Worm (Caenorhabditis elegans) whole organism, mixed stage, embryonic: Measurements from ENCODE around the gene famh-136.

Experiments
- blmp-1 ChIP-seq: fragments of 150-350 bp; optimal IDR thresholded peaks from 2 replicates; lab custom pipeline; 2014; ENCODE audit warnings: missing biosample characterization, missing genetic modification characterization
- ceh-39 ChIP-seq: fragments of 150-350 bp; optimal IDR thresholded peaks from 2 replicates; lab custom pipeline; 2014; ENCODE audit warnings: missing biosample characterization, missing genetic modification characterization
- ces-1 ChIP-seq: fragments of 150-350 bp; optimal IDR thresholded peaks from 2 replicates; lab custom pipeline; 2014; ENCODE audit warnings: missing biosample characterization, missing genetic modification reagents, missing genetic modification characterization
- elt-3 ChIP-seq: fragments of 150-350 bp; optimal IDR thresholded peaks from 2 replicates; lab custom pipeline; 2014; ENCODE audit warnings: missing biosample characterization, missing genetic modification characterization
- lsy-2 ChIP-seq: fragments of 150-350 bp; optimal IDR thresholded peaks from 2 replicates; lab custom pipeline; 2014; ENCODE audit warnings: missing biosample characterization, missing genetic modification characterization
- nhr-12 ChIP-seq: fragments of 150-350 bp; optimal IDR thresholded peaks from 2 replicates; lab custom pipeline; 2014; ENCODE audit warnings: missing biosample characterization, missing genetic modification characterization
- nhr-237 ChIP-seq: fragments of 150-350 bp; optimal IDR thresholded peaks from 2 replicates; lab custom pipeline; 2014; ENCODE audit warnings: missing biosample characterization, missing genetic modification characterization
- nhr-76 ChIP-seq: sonication (generic microtip); optimal IDR thresholded peaks from 2 replicates; lab custom pipeline; 2017; ENCODE audit warnings: missing biosample characterization, missing genetic modification characterization
- pha-4 ChIP-seq: fragments of 150-350 bp; optimal IDR thresholded peaks from 2 replicates; lab custom pipeline; 2018; ENCODE audit warnings: missing biosample characterization, missing genetic modification reagents, missing genetic modification characterization
- sem-2 ChIP-seq: fragments of 200-800 bp; sonication (Bioruptor generic); optimal IDR thresholded peaks from 2 replicates; lab custom pipeline; 2018; ENCODE audit warnings: mild to moderate bottlenecking, missing genetic modification characterization, missing compliant biosample characterization
- snpc-4 ChIP-seq: fragments of 150-350 bp; optimal IDR thresholded peaks from 2 replicates; lab custom pipeline; 2014; ENCODE audit warnings: missing biosample characterization, missing genetic modification characterization
- sptf-1 ChIP-seq: sonication (generic microtip); optimal IDR thresholded peaks from 2 replicates; lab custom pipeline; 2017; ENCODE audit warnings: mild to moderate bottlenecking, missing genetic modification characterization, moderate library complexity, missing compliant biosample characterization
- unc-39 ChIP-seq: fragments of 150-350 bp; optimal IDR thresholded peaks from 2 replicates; lab custom pipeline; 2014; ENCODE audit warnings: missing biosample characterization, missing genetic modification characterization
- ztf-11 ChIP-seq: fragments of 150-350 bp; optimal IDR thresholded peaks from 2 replicates; lab custom pipeline; 2014; ENCODE audit warnings: missing biosample characterization, missing genetic modification characterization

ce11 chrIII:8917879-8918381 is 30.4 kb downstream of the famh-136 start, which contains the start of gene cdc-25.3:
- TF ChIP-seq ceh-39 (tag; lab: Kevin White, UChicago) (no peak), pha-4 (tag; lab: Kevin White, UChicago) (no peak), ztf-11 (tag; lab: Kevin White, UChicago) (no peak), sem-2 (GFP tag; lab: Kevin White, UChicago) (no peak), snpc-4 (no peak), lsy-2 (tag; lab: Kevin White, UChicago) (no peak), blmp-1 (tag; lab: Kevin White, UChicago) (no peak), unc-39 (tag; lab: Kevin White, UChicago) (no peak), ces-1 (no peak), nhr-237 (tag; lab: Kevin White, UChicago) (no peak), elt-3 (tag; lab: Kevin White, UChicago) (no peak), sptf-1 (tag; lab: Kevin White, UChicago) (no peak), nhr-76 (tag; lab: Kevin White, UChicago) (no peak), nhr-12 (tag; lab: Kevin White, UChicago) (no peak)
